Fruit fly (Drosophila melanogaster): ENCODE data around the gene REPTOR.

Gene REPTOR

dm6 chr3R:24557020-24557465, 25.6 kb downstream of the REPTOR start (continued):
- TF ChIP-seq dati (GFP tag; IDR thresholded peaks at IDR 0.05) (no peak), CG13894 (tag; optimal IDR thresholded peaks at IDR 0.05) (peak; percentile 88), CG8089 (GFP tag; optimal IDR thresholded peaks at IDR 0.05) (peak; percentile 63), hb (GFP tag; IDR thresholded peaks at IDR 0.05; ENCODE audit: partially characterized antibody) (peak; percentile 74), CoRest (tag; optimal IDR thresholded peaks at IDR 0.05) (no peak), scrt (GFP tag; optimal IDR thresholded peaks at IDR 0.05) (no peak), Aef1 (GFP tag; IDR thresholded peaks at IDR 0.05) (peak; percentile 61), CG12236 (GFP tag; optimal IDR thresholded peaks at IDR 0.05) (peak; percentile 4), trem (tag; optimal IDR thresholded peaks at IDR 0.05) (peak; percentile 17), CG33213 (GFP tag; optimal IDR thresholded peaks at IDR 0.05) (peak; percentile 82), Ets97D (GFP tag; optimal IDR thresholded peaks at IDR 0.05) (peak; percentile 18), bigmax (GFP tag; optimal IDR thresholded peaks at IDR 0.05) (no peak), cwo (GFP tag; optimal IDR thresholded peaks at IDR 0.05) (no peak), hkb (optimal IDR thresholded peaks at IDR 0.05) (no peak), hkb (GFP tag; IDR thresholded peaks at IDR 0.05) (peak; percentile 62), CG3847 (GFP tag; IDR thresholded peaks at IDR 0.05) (peak; percentile 60), Nf-YA (GFP tag; IDR thresholded peaks at IDR 0.05) (peak; percentile 56; the same call in 1 of the 2 replicates), CG18619 (GFP tag; optimal IDR thresholded peaks at IDR 0.05) (peak; percentile 52), CG14965 (GFP tag; optimal IDR thresholded peaks at IDR 0.05; ENCODE audit: borderline replicate concordance) (no peak), Stat92E (GFP tag; optimal IDR thresholded peaks at IDR 0.05) (peak in 1 of 3 experiments; percentile 78), CG6654 (GFP tag; optimal IDR thresholded peaks at IDR 0.05) (no peak), jumu (GFP tag; optimal IDR thresholded peaks at IDR 0.05) (no peak), Hr78 (GFP tag; optimal IDR thresholded peaks at IDR 0.05) (no peak), NK7.1 (GFP tag; optimal IDR thresholded peaks at IDR 0.05) (peak; percentile 35), CG10321 (GFP tag; IDR thresholded peaks at IDR 0.05) (no peak), CG32767 (GFP tag; IDR thresholded peaks at IDR 0.05) (no peak), rib (GFP tag; IDR thresholded peaks at IDR 0.05) (peak; percentile 73; the same call in 1 of the 2 replicates), tin (GFP tag; optimal IDR thresholded peaks at IDR 0.05) (peak; percentile 81), bbx (GFP tag; IDR thresholded peaks at IDR 0.05; ENCODE audit: partially characterized antibody) (peak; percentile 96), CG10979 (tag; optimal IDR thresholded peaks at IDR 0.05) (peak; percentile 38), CG12155 (GFP tag; optimal IDR thresholded peaks at IDR 0.05) (peak; percentile 55), CG1233 (GFP tag; optimal IDR thresholded peaks at IDR 0.05) (peak; percentile 38), gsb-n (tag; optimal IDR thresholded peaks at IDR 0.05) (peak; percentile 18), Opbp (GFP tag; IDR thresholded peaks at IDR 0.05; ENCODE audit: partially characterized antibody) (peak; percentile 92; the same call in 2 of the 3 replicates), lab (GFP tag; optimal IDR thresholded peaks at IDR 0.05) (peak; percentile 60), Antp (GFP tag; optimal IDR thresholded peaks at IDR 0.05) (peak; percentile 42), lov (optimal IDR thresholded peaks at IDR 0.05) (no peak), lov (GFP tag; IDR thresholded peaks at IDR 0.05) (no peak), fd3F (GFP tag; optimal IDR thresholded peaks at IDR 0.05) (peak; percentile 36), vnd (GFP tag; IDR thresholded peaks at IDR 0.05; ENCODE audit: partially characterized antibody) (peak; percentile 64), CG32532 (GFP tag; IDR thresholded peaks at IDR 0.05) (peak; percentile 89), psq (GFP tag; optimal IDR thresholded peaks at IDR 0.05) (no peak), CG11247 (GFP tag; IDR thresholded peaks at IDR 0.05) (peak; percentile 83), CG4707 (GFP tag; optimal IDR thresholded peaks at IDR 0.05) (peak; percentile 14), Scr (GFP tag; IDR thresholded peaks at IDR 0.05; ENCODE audit: partially characterized antibody) (peak; percentile 68), CG34376 (GFP tag; optimal IDR thresholded peaks at IDR 0.05) (peak; percentile 65), E2f2 (GFP tag; IDR thresholded peaks at IDR 0.05) (peak; percentile 27; the same call in 1 of the 2 replicates), lbe (GFP tag; optimal IDR thresholded peaks at IDR 0.05) (no peak), CG12391 (tag; optimal IDR thresholded peaks at IDR 0.05) (peak; percentile 44), eve (GFP tag; optimal IDR thresholded peaks at IDR 0.05) (no peak)
